Worm (Caenorhabditis elegans): ENCODE data around the gene mks-5.

ce11 chrII:10693655-10694054 lies 26.4 kb upstream of the mks-5 start, which contains the start of gene gbh-1:
- TF ChIP-seq ama-1 (optimal IDR thresholded peaks at IDR 0.05) (no peak), ama-1 (GFP tag; optimal IDR thresholded peaks at IDR 0.05) (no peak), ztf-22 (GFP tag; optimal IDR thresholded peaks at IDR 0.05) (no peak), snpc-4 (GFP tag; optimal IDR thresholded peaks at IDR 0.05) (no peak), snpc-4 (tag; optimal IDR thresholded peaks at IDR 0.05) (no peak), B0336.3 (GFP tag; IDR thresholded peaks at IDR 0.05) (no peak), tbp1 (GFP tag; optimal IDR thresholded peaks at IDR 0.05) (no peak), somi-1 (GFP tag; optimal IDR thresholded peaks at IDR 0.05) (no peak), akir-1 (GFP tag; optimal IDR thresholded peaks at IDR 0.05) (no peak), pha-4 (tag; optimal IDR thresholded peaks at IDR 0.05) (no peak), sptf-2 (GFP tag; optimal IDR thresholded peaks at IDR 0.05) (no peak), nhr-179 (tag; optimal IDR thresholded peaks at IDR 0.05) (no peak), mel-28 (tag; optimal IDR thresholded peaks at IDR 0.05; ENCODE audit: borderline replicate concordance) (no peak), madf-10 (tag; optimal IDR thresholded peaks at IDR 0.05) (no peak)

Data from whole organism, young adult.